Fruit fly (Drosophila melanogaster) whole organism, embryonic: Measurements from ENCODE around the gene Ppm1.

Experiments used
- Blimp-1 ChIP-seq: fragments of 200-800 bp; sonication (Bioruptor generic); optimal IDR thresholded peaks from 3 replicates; lab custom pipeline; 2018; ENCODE audit warnings: missing biosample characterization, missing genetic modification characterization, mild to moderate bottlenecking, moderate library complexity, missing genetic modification reagents
- CG10209 ChIP-seq: fragments of 200-800 bp; sonication (Bioruptor generic); optimal IDR thresholded peaks from 3 replicates; lab custom pipeline; 2017; ENCODE audit warnings: missing biosample characterization, mild to moderate bottlenecking, missing genetic modification characterization, missing genetic modification reagents
- CG10366 ChIP-seq: fragments of 200-800 bp; sonication (Bioruptor generic); IDR thresholded peaks from 2 replicates; pipeline ENCODE4 v1.3.6; 2022; ENCODE audit warnings: missing biosample characterization, missing genetic modification characterization
- CG10565 ChIP-seq: fragments of 200-800 bp; sonication (Bioruptor generic); optimal IDR thresholded peaks from 3 replicates; lab custom pipeline; 2016; ENCODE audit warnings: missing biosample characterization, mild to moderate bottlenecking, missing genetic modification characterization
- CG11695 ChIP-seq: fragments of 200-800 bp; sonication (Bioruptor generic); IDR thresholded peaks from 3 replicates; pipeline ENCODE4 v1.3.6; 2022; ENCODE audit warnings: missing biosample characterization, missing genetic modification characterization
- CG14050 ChIP-seq: fragments of 200-800 bp; sonication (Bioruptor generic); IDR thresholded peaks from 3 replicates; pipeline ENCODE4 v1.3.6; 2022; ENCODE audit warnings: missing biosample characterization, missing genetic modification characterization
- CG15514 ChIP-seq: fragments of 200-800 bp; sonication (Bioruptor generic); optimal IDR thresholded peaks from 3 replicates; lab custom pipeline; 2017; ENCODE audit warnings: missing biosample characterization, missing genetic modification characterization, mild to moderate bottlenecking, moderate library complexity, missing genetic modification reagents
- CG17328 ChIP-seq: fragments of 200-800 bp; sonication (Bioruptor generic); IDR thresholded peaks from 2 replicates; pipeline ENCODE4 v1.3.6; 2022; ENCODE audit warnings: missing biosample characterization, missing genetic modification characterization
- CG1832 ChIP-seq: fragments of 200-800 bp; sonication (Bioruptor generic); optimal IDR thresholded peaks from 2 replicates; lab custom pipeline; 2017; ENCODE audit warnings: missing biosample characterization, mild to moderate bottlenecking, missing genetic modification characterization, inconsistent platforms
- CG2116 ChIP-seq: fragments of 200-800 bp; sonication (Bioruptor generic); optimal IDR thresholded peaks from 3 replicates; lab custom pipeline; 2018; ENCODE audit warnings: missing biosample characterization, mild to moderate bottlenecking, missing genetic modification characterization
- CG3995 ChIP-seq: fragments of 200-800 bp; sonication (Bioruptor generic); optimal IDR thresholded peaks from 3 replicates; lab custom pipeline; 2016; ENCODE audit warnings: missing biosample characterization, missing genetic modification characterization
- CG4360 ChIP-seq: fragments of 200-800 bp; sonication (Bioruptor generic); IDR thresholded peaks from 2 replicates; pipeline ENCODE4 v1.3.6; 2022; ENCODE audit warnings: missing biosample characterization, missing genetic modification characterization
- CG4820 ChIP-seq: fragments of 200-800 bp; sonication (Bioruptor generic); optimal IDR thresholded peaks from 3 replicates; lab custom pipeline; 2016; ENCODE audit warnings: missing biosample characterization, missing genetic modification characterization
- CG4854 ChIP-seq: fragments of 200-800 bp; sonication (Bioruptor generic); optimal IDR thresholded peaks from 2 replicates; lab custom pipeline; 2016; ENCODE audit warnings: missing biosample characterization, missing genetic modification characterization, inconsistent platforms
- CG6813 ChIP-seq: fragments of 200-800 bp; sonication (Bioruptor generic); optimal IDR thresholded peaks from 2 replicates; lab custom pipeline; 2017; ENCODE audit warnings: missing biosample characterization, missing genetic modification characterization, mild to moderate bottlenecking, moderate library complexity, missing genetic modification reagents
- CG7987 ChIP-seq: fragments of 200-800 bp; sonication (Bioruptor generic); optimal IDR thresholded peaks from 2 replicates; lab custom pipeline; 2018; ENCODE audit warnings: missing biosample characterization, mild to moderate bottlenecking, missing genetic modification characterization, moderate library complexity
- CG9215 ChIP-seq: fragments of 200-800 bp; sonication (Bioruptor generic); IDR thresholded peaks from 2 replicates; pipeline ENCODE4 v1.3.6; 2022; ENCODE audit warnings: missing biosample characterization, missing genetic modification characterization
- D19B ChIP-seq: fragments of 200-800 bp; sonication (Bioruptor generic); optimal IDR thresholded peaks from 2 replicates; lab custom pipeline; 2017; ENCODE audit warnings: missing biosample characterization, mild to moderate bottlenecking, missing genetic modification characterization
- Dbx ChIP-seq: fragments of 200-800 bp; sonication (Bioruptor generic); IDR thresholded peaks from 3 replicates; pipeline ENCODE4 v1.3.6; 2022; ENCODE audit warnings: missing biosample characterization, missing genetic modification characterization
- Ets97D ChIP-seq: fragments of 200-800 bp; sonication (Bioruptor generic); optimal IDR thresholded peaks from 3 replicates; lab custom pipeline; 2016; ENCODE audit warnings: missing biosample characterization, missing genetic modification characterization
- HHEX ChIP-seq: fragments of 200-800 bp; sonication (Bioruptor generic); optimal IDR thresholded peaks from 3 replicates; lab custom pipeline; 2017; ENCODE audit warnings: missing biosample characterization, mild to moderate bottlenecking, missing genetic modification characterization, missing genetic modification reagents
- HLH4C ChIP-seq: fragments of 200-800 bp; sonication (Bioruptor generic); IDR thresholded peaks from 3 replicates; pipeline ENCODE4 v1.3.6; 2022; ENCODE audit warnings: missing biosample characterization, missing genetic modification characterization; ENCODE audit not compliant: partially characterized antibody
- HLH54F ChIP-seq: fragments of 200-800 bp; sonication (Bioruptor generic); optimal IDR thresholded peaks from 3 replicates; lab custom pipeline; 2016; ENCODE audit warnings: missing biosample characterization, missing genetic modification characterization
- Hmr ChIP-seq: fragments of 200-800 bp; sonication (Bioruptor generic); optimal IDR thresholded peaks from 3 replicates; lab custom pipeline; 2017; ENCODE audit warnings: mild to moderate bottlenecking, missing biosample characterization, missing genetic modification reagents, missing genetic modification characterization
- Hmx ChIP-seq: fragments of 200-800 bp; sonication (Bioruptor generic); optimal IDR thresholded peaks from 2 replicates; lab custom pipeline; 2016; ENCODE audit warnings: missing biosample characterization, missing genetic modification characterization
- Kr ChIP-seq: fragments of 200-800 bp; sonication (Bioruptor generic); optimal IDR thresholded peaks from 2 replicates; lab custom pipeline; 2017; ENCODE audit warnings: missing biosample characterization, mild to moderate bottlenecking, missing genetic modification characterization
- Max ChIP-seq: fragments of 200-800 bp; sonication (Bioruptor generic); optimal IDR thresholded peaks from 2 replicates; lab custom pipeline; 2016; ENCODE audit warnings: missing biosample characterization, mild to moderate bottlenecking, missing genetic modification characterization
- Oli ChIP-seq: fragments of 200-800 bp; sonication (Bioruptor generic); optimal IDR thresholded peaks from 2 replicates; lab custom pipeline; 2018; ENCODE audit warnings: missing biosample characterization, mild to moderate bottlenecking, missing genetic modification characterization, moderate library complexity
- Opbp ChIP-seq: fragments of 200-800 bp; sonication (Bioruptor generic); IDR thresholded peaks from 3 replicates; pipeline ENCODE4 v1.3.6; 2022; ENCODE audit warnings: missing biosample characterization, missing genetic modification characterization; ENCODE audit not compliant: partially characterized antibody
- Sox102F ChIP-seq: fragments of 200-800 bp; sonication (Bioruptor generic); optimal IDR thresholded peaks from 2 replicates; lab custom pipeline; 2018; ENCODE audit warnings: missing biosample characterization, mild to moderate bottlenecking, missing genetic modification characterization, moderate library complexity
- aop ChIP-seq: fragments of 200-800 bp; sonication (Bioruptor generic); IDR thresholded peaks from 2 replicates; pipeline ENCODE4 v1.3.6; 2022; ENCODE audit warnings: missing biosample characterization, missing genetic modification characterization
- ase ChIP-seq: fragments of 200-800 bp; sonication (Bioruptor generic); IDR thresholded peaks from 3 replicates; pipeline ENCODE4 v1.3.6; 2022; ENCODE audit warnings: missing biosample characterization, missing genetic modification characterization
- ato ChIP-seq: fragments of 200-800 bp; sonication (Bioruptor generic); IDR thresholded peaks from 2 replicates; pipeline ENCODE4 v1.3.6; 2022; ENCODE audit warnings: missing biosample characterization, missing genetic modification characterization; ENCODE audit not compliant: partially characterized antibody
- az2 ChIP-seq: fragments of 200-800 bp; sonication (Bioruptor generic); optimal IDR thresholded peaks from 3 replicates; lab custom pipeline; 2016; ENCODE audit warnings: missing biosample characterization, missing genetic modification characterization
- btn ChIP-seq: fragments of 200-800 bp; sonication (Bioruptor generic); optimal IDR thresholded peaks from 2 replicates; lab custom pipeline; 2016; ENCODE audit warnings: missing biosample characterization, missing genetic modification characterization
- gce ChIP-seq: fragments of 200-800 bp; sonication (Bioruptor generic); IDR thresholded peaks from 3 replicates; pipeline ENCODE4 v1.3.6; 2022; ENCODE audit warnings: missing biosample characterization, missing genetic modification characterization
- grn ChIP-seq: fragments of 200-800 bp; sonication (Bioruptor generic); optimal IDR thresholded peaks from 3 replicates; lab custom pipeline; 2017; ENCODE audit warnings: missing biosample characterization, missing genetic modification characterization
- gsb ChIP-seq: fragments of 200-800 bp; sonication (Bioruptor generic); IDR thresholded peaks from 2 replicates; pipeline ENCODE4 v1.3.6; 2022; ENCODE audit warnings: missing biosample characterization, missing genetic modification characterization
- hbn ChIP-seq: fragments of 200-800 bp; sonication (Bioruptor generic); IDR thresholded peaks from 2 replicates; pipeline ENCODE4 v1.3.6; 2022; ENCODE audit warnings: missing biosample characterization, missing genetic modification characterization; ENCODE audit not compliant: partially characterized antibody
- her ChIP-seq: fragments of 200-800 bp; sonication (Bioruptor generic); optimal IDR thresholded peaks from 2 replicates; lab custom pipeline; 2016; ENCODE audit warnings: missing biosample characterization, missing genetic modification characterization
- jigr1 ChIP-seq: fragments of 200-800 bp; sonication (Bioruptor generic); IDR thresholded peaks from 3 replicates; pipeline ENCODE4 v1.3.6; 2022; ENCODE audit warnings: missing biosample characterization, missing genetic modification characterization
- ken ChIP-seq: fragments of 200-800 bp; sonication (Bioruptor generic); IDR thresholded peaks from 3 replicates; pipeline ENCODE4 v1.3.6; 2022; ENCODE audit warnings: missing biosample characterization, missing genetic modification characterization
- knrl ChIP-seq: fragments of 200-800 bp; sonication (Bioruptor generic); IDR thresholded peaks from 3 replicates; pipeline ENCODE4 v1.3.6; 2022; ENCODE audit warnings: missing biosample characterization, missing genetic modification characterization; ENCODE audit not compliant: partially characterized antibody
- mam ChIP-seq: fragments of 200-800 bp; sonication (Bioruptor generic); optimal IDR thresholded peaks from 3 replicates; lab custom pipeline; 2016; ENCODE audit warnings: missing biosample characterization, missing genetic modification characterization
- pfk ChIP-seq: fragments of 200-800 bp; sonication (Bioruptor generic); optimal IDR thresholded peaks from 2 replicates; lab custom pipeline; 2018; ENCODE audit warnings: missing biosample characterization, mild to moderate bottlenecking, missing genetic modification characterization, moderate library complexity
- pnt ChIP-seq: fragments of 200-800 bp; sonication (Bioruptor generic); optimal IDR thresholded peaks from 3 replicates; lab custom pipeline; 2016; ENCODE audit warnings: missing biosample characterization, missing genetic modification characterization
- pum ChIP-seq: fragments of 200-800 bp; sonication (Bioruptor generic); optimal IDR thresholded peaks from 2 replicates; lab custom pipeline; 2016; ENCODE audit warnings: missing biosample characterization, missing genetic modification characterization
- slp2 ChIP-seq: fragments of 200-800 bp; sonication (Bioruptor generic); optimal IDR thresholded peaks from 2 replicates; lab custom pipeline; 2016; ENCODE audit warnings: missing biosample characterization, missing genetic modification characterization
- tap ChIP-seq: fragments of 200-800 bp; optimal IDR thresholded peaks from 3 replicates; lab custom pipeline; 2019; ENCODE audit warnings: missing biosample characterization, mild to moderate bottlenecking, missing genetic modification characterization, moderate library complexity
- zfh1 ChIP-seq: fragments of 200-800 bp; sonication (Bioruptor generic); IDR thresholded peaks from 3 replicates; pipeline ENCODE4 v1.3.6; 2022; ENCODE audit warnings: missing biosample characterization, missing genetic modification characterization

Gene Ppm1

dm6 chr3L:613578-614300 is 32.6 kb downstream of the Ppm1 start (continued):
- TF ChIP-seq mam (GFP tag; lab: Kevin White, UChicago), result no peak
- peak; percentile 43; the same call in 1 of the 2 replicates for TF ChIP-seq CG4360
- peak; percentile 70 for TF ChIP-seq CG17328 (GFP tag; lab: Robert Waterston, UW)
- TF ChIP-seq hbn (GFP tag; lab: Robert Waterston, UW), result no peak
- TF ChIP-seq pum (GFP tag; lab: Kevin White, UChicago), result peak; percentile 39
- no peak for TF ChIP-seq gsb (GFP tag; lab: Robert Waterston, UW)
- peak; percentile 47 for TF ChIP-seq Kr (GFP tag; lab: Kevin White, UChicago)
- TF ChIP-seq CG4854 (GFP tag; lab: Kevin White, UChicago), result no peak
- TF ChIP-seq CG10209 (GFP tag; lab: Kevin White, UChicago), result peak; percentile 50
- TF ChIP-seq Max (GFP tag; lab: Kevin White, UChicago), result peak; percentile 31
- TF ChIP-seq Sox102F (GFP tag; lab: Kevin White, UChicago), result peak; percentile 33
- no peak for TF ChIP-seq slp2
- no peak for TF ChIP-seq CG1832 (GFP tag; lab: Kevin White, UChicago)
- peak; percentile 10 for TF ChIP-seq tap (tag; lab: Kevin White, UChicago)
- no peak for TF ChIP-seq D19B (GFP tag; lab: Kevin White, UChicago)
- TF ChIP-seq ken (GFP tag; lab: Robert Waterston, UW), result no peak
- TF ChIP-seq HLH54F (GFP tag; lab: Kevin White, UChicago), result peak; percentile 8
- no peak for TF ChIP-seq HLH4C (GFP tag; lab: Robert Waterston, UW)
- TF ChIP-seq Blimp-1, result peak; percentile 58
- no peak for TF ChIP-seq CG6813 (GFP tag; lab: Kevin White, UChicago)
- no peak for TF ChIP-seq gce (GFP tag; lab: Robert Waterston, UW)
- no peak for TF ChIP-seq CG14050
- TF ChIP-seq CG4820, result peak; percentile 53
- TF ChIP-seq CG9215 (GFP tag; lab: Robert Waterston, UW), result no peak
- no peak for TF ChIP-seq jigr1
- TF ChIP-seq HHEX, result no peak
- TF ChIP-seq Hmx (GFP tag; lab: Kevin White, UChicago), result no peak
- peak; percentile 36 for TF ChIP-seq btn
- TF ChIP-seq zfh1, result peak; percentile 70
- no peak for TF ChIP-seq her (GFP tag; lab: Kevin White, UChicago)
- TF ChIP-seq Hmr (GFP tag; lab: Kevin White, UChicago), result no peak
- peak; percentile 60 for TF ChIP-seq Oli (tag; lab: Kevin White, UChicago)
- TF ChIP-seq Dbx (GFP tag; lab: Robert Waterston, UW), result no peak
- no peak for TF ChIP-seq pfk (GFP tag; lab: Kevin White, UChicago)
- no peak for TF ChIP-seq CG7987 (GFP tag; lab: Kevin White, UChicago)
- TF ChIP-seq Opbp, result no peak
- TF ChIP-seq pnt (GFP tag; lab: Kevin White, UChicago), result peak; percentile 22
- no peak for TF ChIP-seq CG15514 (GFP tag; lab: Kevin White, UChicago)
- TF ChIP-seq CG10565, result no peak
- no peak for TF ChIP-seq ase (GFP tag; lab: Robert Waterston, UW)
- TF ChIP-seq grn, result no peak
- no peak for TF ChIP-seq knrl (GFP tag; lab: Robert Waterston, UW)
- no peak; the same call in 2 of the 3 replicates for TF ChIP-seq CG11695 (GFP tag; lab: Robert Waterston, UW)
- TF ChIP-seq CG3995 (GFP tag; lab: Kevin White, UChicago), result no peak
- peak; percentile 56 for TF ChIP-seq az2 (GFP tag; lab: Kevin White, UChicago)
- peak; percentile 44 for TF ChIP-seq CG2116
- no peak for TF ChIP-seq aop
- no peak for TF ChIP-seq Ets97D (GFP tag; lab: Kevin White, UChicago)
- no peak for TF ChIP-seq ato
- no peak for TF ChIP-seq CG10366
